Worm (Caenorhabditis elegans): ENCODE results near the gene pyt-1.

DNA sequence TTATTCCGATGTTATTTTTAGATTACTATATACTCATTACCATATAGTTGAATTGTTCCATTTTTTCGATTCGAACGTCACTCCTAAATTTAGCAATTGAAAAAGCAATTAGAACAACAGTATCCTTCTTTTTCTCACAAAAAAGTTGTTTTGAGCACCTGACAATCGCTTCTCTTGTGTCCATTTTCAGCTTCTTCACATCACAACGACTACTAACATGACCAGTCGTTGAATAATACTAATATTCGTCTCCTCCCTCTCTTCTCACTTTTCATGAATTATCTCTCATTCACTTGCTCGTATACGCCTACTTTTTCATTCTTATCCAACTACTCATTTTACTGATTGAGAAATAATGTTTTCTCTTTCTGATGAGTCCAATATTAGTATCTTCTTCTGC lies 12.4 kb downstream of the pyt-1 start, which contains the start of gene ZK856.14:
- no peak for TF ChIP-seq hmg-4 (GFP tag; optimal IDR thresholded peaks at IDR 0.05)
- TF ChIP-seq ama-1 (optimal IDR thresholded peaks at IDR 0.05), result no peak
- no peak for TF ChIP-seq pes-1 (GFP tag; IDR thresholded peaks at IDR 0.05)
- no peak for TF ChIP-seq flt-1 (GFP tag; IDR thresholded peaks at IDR 0.05)
- no peak for TF ChIP-seq scrt-1 (GFP tag; IDR thresholded peaks at IDR 0.05)
- no peak for TF ChIP-seq ceh-36 (tag; optimal IDR thresholded peaks at IDR 0.05)

Measured in whole organism, early embryonic.